Worm (Caenorhabditis elegans) whole organism, L3 larva: Measurements from ENCODE around the gene F10E7.5.

ENCODE experiments used
- R02D3.7 ChIP-seq: fragments of 150-350 bp; optimal IDR thresholded peaks from 2 replicates; lab custom pipeline; 2014; ENCODE audit warnings: missing biosample characterization, missing genetic modification characterization
- aly-2 ChIP-seq: fragments of 150-350 bp; optimal IDR thresholded peaks from 2 replicates; lab custom pipeline; 2014; ENCODE audit warnings: missing biosample characterization, missing genetic modification characterization
- ceh-28 ChIP-seq: fragments of 150-350 bp; optimal IDR thresholded peaks from 2 replicates; lab custom pipeline; 2014; ENCODE audit warnings: missing biosample characterization, missing genetic modification reagents, missing genetic modification characterization
- ceh-82 ChIP-seq: fragments of 150-350 bp; optimal IDR thresholded peaks from 2 replicates; lab custom pipeline; 2014; ENCODE audit warnings: missing biosample characterization, missing genetic modification characterization
- ceh-9 ChIP-seq: sonication (generic microtip); optimal IDR thresholded peaks from 2 replicates; lab custom pipeline; 2018; ENCODE audit warnings: missing biosample characterization, missing genetic modification characterization
- daf-12 ChIP-seq: fragments of 150-350 bp; optimal IDR thresholded peaks from 2 replicates; lab custom pipeline; 2014; ENCODE audit warnings: missing biosample characterization, missing genetic modification reagents, missing genetic modification characterization
- egl-27 ChIP-seq: sonication (generic microtip); optimal IDR thresholded peaks from 4 replicates; lab custom pipeline; 2017; ENCODE audit warnings: missing biosample characterization, missing genetic modification reagents, missing genetic modification characterization
- egl-5 ChIP-seq: fragments of 150-350 bp; optimal IDR thresholded peaks from 2 replicates; lab custom pipeline; 2017; ENCODE audit warnings: missing biosample characterization, missing genetic modification reagents, missing genetic modification characterization, inconsistent platforms
- elt-2 ChIP-seq: sonication (generic microtip); optimal IDR thresholded peaks from 2 replicates; lab custom pipeline; 2016; ENCODE audit warnings: missing genetic modification reagents, mild to moderate bottlenecking, missing genetic modification characterization, missing compliant biosample characterization
- elt-3 ChIP-seq, 3 experiments: fragments of 150-350 bp in 1 of 3; sonication (generic microtip) in 2 of 3; optimal IDR thresholded peaks; 2 replicates in 2 of 3; 4 replicates in 1 of 3; lab custom pipeline; 2014 to 2017; ENCODE audit warnings: missing biosample characterization in 3 of 3, missing genetic modification characterization in 3 of 3
- hmg-11 ChIP-seq: sonication (generic microtip); optimal IDR thresholded peaks from 2 replicates; lab custom pipeline; 2016; ENCODE audit warnings: missing genetic modification characterization, missing compliant biosample characterization
- jun-1 ChIP-seq: fragments of 150-350 bp; optimal IDR thresholded peaks from 2 replicates; lab custom pipeline; 2014; ENCODE audit warnings: missing biosample characterization, missing genetic modification reagents, missing genetic modification characterization
- lin-15B ChIP-seq: fragments of 150-350 bp; optimal IDR thresholded peaks from 2 replicates; lab custom pipeline; 2014; ENCODE audit warnings: missing biosample characterization, missing genetic modification characterization
- lin-39 ChIP-seq: fragments of 150-350 bp; optimal IDR thresholded peaks from 2 replicates; lab custom pipeline; 2018; ENCODE audit warnings: missing biosample characterization, missing genetic modification reagents, missing genetic modification characterization
- lsy-12 ChIP-seq: sonication (generic microtip); optimal IDR thresholded peaks from 2 replicates; lab custom pipeline; 2016; ENCODE audit warnings: mild to moderate bottlenecking, missing genetic modification characterization, missing compliant biosample characterization
- nfya-1 ChIP-seq: sonication (generic microtip); optimal IDR thresholded peaks from 2 replicates; lab custom pipeline; 2017; ENCODE audit warnings: missing genetic modification characterization, mild to moderate bottlenecking, missing compliant biosample characterization, antibody characterized with exemption, moderate library complexity; ENCODE audit not compliant: insufficient read depth
- nhr-11 ChIP-seq: fragments of 150-350 bp; optimal IDR thresholded peaks from 2 replicates; lab custom pipeline; 2014; ENCODE audit warnings: missing biosample characterization, missing genetic modification characterization
- nhr-23 ChIP-seq: fragments of 150-350 bp; optimal IDR thresholded peaks from 2 replicates; lab custom pipeline; 2014; ENCODE audit warnings: missing biosample characterization, missing genetic modification reagents, missing genetic modification characterization
- nhr-237 ChIP-seq: fragments of 150-350 bp; optimal IDR thresholded peaks from 2 replicates; lab custom pipeline; 2014; ENCODE audit warnings: missing biosample characterization, missing genetic modification characterization
- nhr-25 ChIP-seq: sonication (generic microtip); optimal IDR thresholded peaks from 2 replicates; lab custom pipeline; 2017; ENCODE audit warnings: missing biosample characterization, missing genetic modification characterization
- nhr-28 ChIP-seq: fragments of 150-350 bp; optimal IDR thresholded peaks from 2 replicates; lab custom pipeline; 2014; ENCODE audit warnings: missing biosample characterization, missing genetic modification characterization
- nhr-43 ChIP-seq: sonication (generic microtip); optimal IDR thresholded peaks from 2 replicates; lab custom pipeline; 2016; ENCODE audit warnings: mild to moderate bottlenecking, missing genetic modification characterization, missing compliant biosample characterization; ENCODE audit not compliant: poor library complexity, severe bottlenecking
- nhr-76 ChIP-seq: fragments of 150-350 bp; sonication (generic microtip); optimal IDR thresholded peaks from 5 replicates; lab custom pipeline; 2014; ENCODE audit warnings: missing biosample characterization, missing genetic modification characterization
- pha-4 ChIP-seq: fragments of 150-350 bp; optimal IDR thresholded peaks from 2 replicates; lab custom pipeline; 2014; ENCODE audit warnings: missing biosample characterization, missing genetic modification reagents, missing genetic modification characterization
- pqm-1 ChIP-seq: fragments of 150-350 bp; optimal IDR thresholded peaks from 2 replicates; lab custom pipeline; 2017; ENCODE audit warnings: missing biosample characterization, missing genetic modification characterization, inconsistent platforms
- sea-2 ChIP-seq: fragments of 150-350 bp; sonication (generic microtip); optimal IDR thresholded peaks from 4 replicates; lab custom pipeline; 2014; ENCODE audit warnings: missing biosample characterization, missing genetic modification reagents, missing genetic modification characterization
- skn-1 ChIP-seq: fragments of 150-350 bp; optimal IDR thresholded peaks from 2 replicates; lab custom pipeline; 2014; ENCODE audit warnings: missing biosample characterization, missing genetic modification characterization
- snpc-4 ChIP-seq: fragments of 150-350 bp; optimal IDR thresholded peaks from 2 replicates; lab custom pipeline; 2014; ENCODE audit warnings: missing biosample characterization, missing genetic modification characterization
- unc-39 ChIP-seq: sonication (generic microtip); optimal IDR thresholded peaks from 4 replicates; lab custom pipeline; 2017; ENCODE audit warnings: missing biosample characterization, missing genetic modification characterization
- unc-62 ChIP-seq: fragments of 150-350 bp; sonication (generic microtip); optimal IDR thresholded peaks from 4 replicates; lab custom pipeline; 2014; ENCODE audit warnings: missing biosample characterization, missing genetic modification reagents, missing genetic modification characterization
- ztf-11 ChIP-seq: fragments of 150-350 bp; optimal IDR thresholded peaks from 2 replicates; lab custom pipeline; 2014; ENCODE audit warnings: missing biosample characterization, missing genetic modification characterization
- ztf-4 ChIP-seq: fragments of 150-350 bp; optimal IDR thresholded peaks from 2 replicates; lab custom pipeline; 2014; ENCODE audit warnings: missing biosample characterization, missing genetic modification characterization

F10E7.5 gene

DNA sequence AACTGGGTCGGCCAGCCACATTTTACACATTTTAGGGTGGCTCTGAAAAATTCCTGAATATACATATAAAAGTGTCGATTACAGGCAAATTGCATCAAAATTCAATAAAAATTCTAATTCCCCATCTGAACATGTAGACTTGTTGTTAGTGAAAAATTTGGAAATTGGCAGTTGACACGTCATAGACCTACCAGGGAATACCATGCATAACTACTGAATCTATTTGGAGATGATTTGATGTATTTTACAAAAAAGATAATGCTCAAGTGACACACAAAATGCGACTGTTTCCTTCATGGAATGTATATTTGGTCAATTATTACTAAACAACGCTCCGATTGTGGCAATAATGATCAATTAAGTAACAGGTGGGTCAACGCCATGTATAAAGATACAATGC, 14.7 kb downstream of the F10E7.5 start, which contains the start of gene F10E7.1:
F10E7.1 (plus strand) TSS at position 301 of the 400 bp plus-strand sequence.
- TF ChIP-seq ztf-4 (tag; lab: Kevin White, UChicago) = no peak

DNA sequence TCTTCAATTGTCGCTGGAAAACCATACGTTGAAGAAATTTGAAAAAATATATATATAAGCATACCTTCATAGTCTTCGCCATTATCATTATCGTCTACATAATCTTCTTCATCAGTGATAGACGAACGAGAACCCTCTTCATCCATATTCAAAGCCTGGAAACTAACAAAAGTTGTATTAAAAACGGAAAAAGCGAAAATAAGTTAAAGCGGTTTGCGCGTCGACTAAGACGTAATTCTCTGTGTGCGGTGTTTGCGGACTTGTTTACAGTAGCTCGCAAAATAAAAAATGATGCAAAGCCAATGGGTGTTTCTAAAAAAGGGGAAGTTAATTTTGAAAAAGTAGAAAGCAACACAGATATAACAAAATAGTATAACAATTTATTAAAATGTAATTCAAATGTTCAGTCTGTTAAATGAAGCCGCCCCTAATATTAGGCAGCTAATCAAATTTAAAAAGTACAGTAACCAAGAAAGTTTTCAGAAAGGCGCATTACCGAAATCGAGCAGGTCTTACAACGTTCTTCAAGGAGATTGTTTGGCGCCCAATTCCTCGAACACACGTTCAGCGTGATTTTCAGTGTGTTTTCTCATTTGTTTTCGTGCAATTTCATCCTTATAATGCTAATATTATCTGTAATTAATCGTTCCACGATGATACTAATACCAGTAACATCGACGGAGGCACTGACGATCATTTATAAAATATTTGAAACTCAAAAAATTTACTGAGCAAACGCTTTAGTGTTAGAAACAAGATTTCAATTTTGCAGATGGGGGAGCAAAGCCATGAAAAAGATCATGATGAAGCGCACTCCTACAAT, 20.3 kb downstream of the F10E7.5 start, which contains the start of the genes T07F8.4 and gld-3:
T07F8.4 (minus strand) TSS at position 162 of the 823 bp plus-strand sequence.
gld-3 (plus strand) TSS at position 773 of the 823 bp plus-strand sequence.
- TF ChIP-seq skn-1 (tag; lab: Kevin White, UChicago) = no peak
- TF ChIP-seq nhr-28 = no peak
- no peak for TF ChIP-seq unc-62 (GFP tag; lab: Kevin White, UChicago)
- no peak for TF ChIP-seq hmg-11 (tag; lab: Kevin White, UChicago)
- peak; percentile 36 for TF ChIP-seq lin-15B (tag; lab: Kevin White, UChicago)
- TF ChIP-seq nhr-25 (tag; lab: Kevin White, UChicago) = peak; percentile 14
- no peak for TF ChIP-seq ceh-28 (tag; lab: Kevin White, UChicago)
- TF ChIP-seq nhr-11 (tag; lab: Kevin White, UChicago) = no peak
- TF ChIP-seq ztf-11 = no peak
- no peak for TF ChIP-seq R02D3.7
- TF ChIP-seq nhr-76 (tag; lab: Kevin White, UChicago) = no peak
- no peak for TF ChIP-seq lin-39 (tag; lab: Kevin White, UChicago)
- no peak for TF ChIP-seq nhr-237 (tag; lab: Kevin White, UChicago)
- TF ChIP-seq ceh-82 (tag; lab: Kevin White, UChicago) = no peak
- no peak for TF ChIP-seq unc-39 (tag; lab: Kevin White, UChicago)
- TF ChIP-seq egl-27 (tag; lab: Kevin White, UChicago) = no peak
- TF ChIP-seq nhr-43 (tag; lab: Kevin White, UChicago) = no peak
- TF ChIP-seq snpc-4 (tag; lab: Kevin White, UChicago) = no peak
- peak; percentile 83 for TF ChIP-seq nfya-1 (tag; lab: Kevin White, UChicago)
- no peak for TF ChIP-seq lsy-12 (tag; lab: Kevin White, UChicago)
- no peak for TF ChIP-seq pha-4
- TF ChIP-seq aly-2 (tag; lab: Kevin White, UChicago) = no peak
- TF ChIP-seq pqm-1 (tag; lab: Kevin White, UChicago) = no peak
- no peak for TF ChIP-seq egl-5 (tag; lab: Kevin White, UChicago)
- TF ChIP-seq, all 47 proteins: peak for 3

DNA sequence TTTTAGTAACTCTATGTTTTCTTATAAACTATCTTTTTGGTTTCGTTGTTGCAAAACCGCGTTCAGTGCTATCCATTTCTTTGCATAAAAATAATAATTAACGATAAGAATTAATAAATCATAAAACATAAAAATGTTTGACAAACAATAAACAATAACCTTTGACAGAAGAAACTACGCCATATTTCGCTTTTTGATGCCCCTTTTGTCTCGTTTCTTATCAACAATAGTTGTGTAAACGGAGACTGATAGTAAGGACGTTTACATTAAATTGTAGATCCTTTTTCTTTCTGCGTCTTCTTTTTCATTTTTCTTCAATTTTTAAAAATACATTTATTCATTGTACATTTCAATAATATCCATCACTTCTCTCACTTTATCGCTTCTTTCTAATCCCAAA, 27.3 kb downstream of the F10E7.5 start:
- peak; percentile 86 for TF ChIP-seq pqm-1 (tag; lab: Kevin White, UChicago)
- peak; percentile 82 for TF ChIP-seq elt-2
- peak; percentile 76 for TF ChIP-seq pha-4
- TF ChIP-seq elt-3 (tag; optimal IDR thresholded peaks at IDR 0.05; lab: Kevin White, UChicago) = no peak
- no peak for TF ChIP-seq snpc-4 (tag; lab: Kevin White, UChicago)
- TF ChIP-seq, all 47 proteins: peak for 3

DNA sequence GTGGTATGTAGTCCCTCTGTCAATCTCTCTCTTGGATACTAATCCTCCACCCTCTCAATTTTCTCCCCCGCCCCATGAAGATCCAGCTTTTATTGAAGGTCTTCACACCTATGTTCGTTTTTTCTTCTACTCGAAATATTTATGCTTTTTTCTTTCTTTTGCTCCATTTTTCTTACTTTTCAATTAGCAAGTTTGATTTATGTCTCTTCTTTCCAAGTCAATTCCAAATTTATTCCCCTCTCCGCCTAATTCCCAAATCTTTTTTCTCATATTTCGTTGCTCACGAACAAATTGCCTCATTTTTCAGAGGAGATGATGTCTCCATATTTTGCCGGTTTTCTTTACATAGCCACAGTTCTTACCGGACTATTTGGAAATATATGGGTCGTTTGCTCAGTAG, 32.5 kb downstream of the F10E7.5 start, which contains the start of gene npr-31:
npr-31 (plus strand) TSS at position 301 of the 400 bp plus-strand sequence.
- TF ChIP-seq elt-3 (tag; optimal IDR thresholded peaks at IDR 0.05; lab: Kevin White, UChicago) = no peak
- TF ChIP-seq lsy-12 (tag; lab: Kevin White, UChicago) = no peak
- no peak for TF ChIP-seq jun-1 (tag; lab: Kevin White, UChicago)
- TF ChIP-seq ztf-4 (tag; lab: Kevin White, UChicago) = no peak
- no peak for TF ChIP-seq daf-12
- no peak for TF ChIP-seq ceh-28 (tag; lab: Kevin White, UChicago)
- no peak for TF ChIP-seq sea-2
- no peak for TF ChIP-seq nhr-23 (tag; lab: Kevin White, UChicago)
- no peak for TF ChIP-seq R02D3.7

DNA sequence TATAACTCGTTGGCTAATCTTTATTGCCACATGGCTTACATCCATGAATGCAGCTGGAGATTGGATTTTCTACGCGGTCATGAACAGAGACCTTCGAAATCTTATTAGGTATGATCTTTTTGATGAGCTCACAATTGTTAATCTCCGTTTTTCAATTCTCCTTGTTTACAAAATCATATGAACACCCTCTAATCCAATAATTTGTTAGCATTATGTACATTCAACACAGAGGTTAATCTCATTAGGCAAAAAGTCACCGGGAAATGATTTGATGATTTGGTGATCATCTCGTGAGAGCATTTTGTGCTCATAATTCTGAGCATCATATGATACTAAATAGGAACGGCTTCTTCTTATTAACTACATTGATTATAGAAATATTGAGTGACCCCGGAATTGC, 34.5 kb downstream of the F10E7.5 start:
- no peak for TF ChIP-seq ceh-9
- TF ChIP-seq daf-12 = no peak
- no peak for TF ChIP-seq nhr-43 (tag; lab: Kevin White, UChicago)
- TF ChIP-seq lsy-12 (tag; lab: Kevin White, UChicago) = no peak
- no peak for TF ChIP-seq sea-2
- TF ChIP-seq egl-5 (tag; lab: Kevin White, UChicago) = no peak
- TF ChIP-seq lin-39 (tag; lab: Kevin White, UChicago) = no peak
- TF ChIP-seq R02D3.7 = no peak
- TF ChIP-seq nhr-23 (tag; lab: Kevin White, UChicago) = no peak
- TF ChIP-seq pqm-1 (tag; lab: Kevin White, UChicago) = no peak
- no peak for TF ChIP-seq elt-3 (tag; optimal IDR thresholded peaks at IDR 0.05; lab: Kevin White, UChicago)
